Fruit fly (Drosophila melanogaster): ENCODE measurements around the gene RpS14a.

DNA sequence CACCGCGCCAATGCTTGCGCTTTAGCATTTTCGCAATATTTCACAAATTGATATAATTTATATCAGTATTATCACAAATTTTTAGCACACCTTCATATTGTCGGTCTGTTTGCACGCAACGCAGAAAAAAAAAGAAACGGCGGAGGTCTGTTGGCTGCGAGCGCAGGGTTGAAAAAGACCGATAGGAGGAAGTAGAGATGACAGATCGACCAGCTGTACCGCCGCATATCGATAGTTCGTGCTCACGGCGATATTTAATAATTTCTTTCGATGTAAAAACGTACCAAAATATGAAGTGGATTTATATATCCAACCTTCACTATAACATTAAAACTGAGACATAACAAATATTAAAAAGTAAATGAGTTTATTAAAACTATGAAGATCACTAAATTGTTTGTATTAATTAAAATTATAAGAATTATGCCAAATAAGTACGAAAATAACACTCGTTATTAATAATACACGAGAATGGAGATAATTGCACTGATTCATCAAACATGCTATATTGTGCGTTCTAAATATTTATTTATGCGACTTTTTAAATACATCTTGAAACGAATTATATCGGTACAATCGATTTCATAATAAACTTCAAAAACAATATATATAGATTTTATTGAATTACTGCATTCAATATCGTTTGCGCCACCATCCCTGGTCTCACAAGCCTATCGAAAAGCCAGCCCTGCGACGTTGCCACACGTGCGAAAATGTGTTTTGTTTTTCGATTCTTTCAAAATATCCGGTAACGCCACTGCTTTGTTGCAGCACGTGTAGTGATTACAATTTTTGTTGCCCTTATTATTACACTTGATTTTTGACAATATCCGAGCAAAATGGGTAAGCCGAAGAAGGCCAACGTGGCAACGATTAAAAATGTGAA, 32.1 kb upstream of the RpS14a start, which contains the start of the genes RpS6 and bys:
- TF ChIP-seq CG10348 (GFP tag; IDR thresholded peaks at IDR 0.05) (no peak), CG8301 (tag; optimal IDR thresholded peaks at IDR 0.05) (no peak), EcR (GFP tag; optimal IDR thresholded peaks at IDR 0.05) (no peak), D1 (tag; optimal IDR thresholded peaks at IDR 0.05) (no peak), fd96Ca (GFP tag; IDR thresholded peaks at IDR 0.05) (peak; percentile 58; the same call in 1 of the 3 replicates), CG8159 (tag; optimal IDR thresholded peaks at IDR 0.05) (peak; percentile 16), Ets98B (GFP tag; IDR thresholded peaks at IDR 0.05) (peak; percentile 38), gl (tag; optimal IDR thresholded peaks at IDR 0.05) (no peak), CG13204 (GFP tag; optimal IDR thresholded peaks at IDR 0.05) (no peak), rn (GFP tag; IDR thresholded peaks at IDR 0.05) (no peak), CG32121 (GFP tag; IDR thresholded peaks at IDR 0.05) (no peak), CG4496 (GFP tag; IDR thresholded peaks at IDR 0.05) (peak; percentile 66), CG15710 (tag; optimal IDR thresholded peaks at IDR 0.05) (peak; percentile 16), CG9948 (tag; optimal IDR thresholded peaks at IDR 0.05) (peak; percentile 28)
